Fruit fly (Drosophila melanogaster) whole organism, embryonic: ENCODE measurements around the gene orion.
A peak's percentile ranks its signal among the peaks of the same experiment; 100 is the strongest.

Source experiments
- Ada2b ChIP-seq: fragments of 200-800 bp; sonication (Bioruptor generic); IDR thresholded peaks from 2 replicates; pipeline ENCODE4 v1.3.6; 2022; ENCODE audit warnings: missing biosample characterization, missing genetic modification characterization
- Aef1 ChIP-seq: fragments of 200-800 bp; sonication (Bioruptor generic); IDR thresholded peaks from 3 replicates; pipeline ENCODE4 v1.3.6; 2022; ENCODE audit warnings: missing biosample characterization, missing genetic modification characterization
- Atf6 ChIP-seq: fragments of 200-800 bp; sonication (Bioruptor generic); IDR thresholded peaks from 2 replicates; pipeline ENCODE4 v1.3.6; 2022; ENCODE audit warnings: missing biosample characterization, missing genetic modification characterization
- Bdp1 ChIP-seq: fragments of 200-800 bp; sonication (Bioruptor generic); optimal IDR thresholded peaks from 3 replicates; lab custom pipeline; 2016; ENCODE audit warnings: missing biosample characterization, missing genetic modification characterization
- CG11456 ChIP-seq: fragments of 200-800 bp; sonication (Bioruptor generic); IDR thresholded peaks from 3 replicates; pipeline ENCODE4 v1.3.6; 2022; ENCODE audit warnings: missing biosample characterization, missing genetic modification characterization
- CG11695 ChIP-seq: fragments of 200-800 bp; sonication (Bioruptor generic); IDR thresholded peaks from 3 replicates; pipeline ENCODE4 v1.3.6; 2022; ENCODE audit warnings: missing biosample characterization, missing genetic modification characterization
- CG13894 ChIP-seq: fragments of 200-800 bp; sonication (Bioruptor generic); optimal IDR thresholded peaks from 3 replicates; lab custom pipeline; 2018; ENCODE audit warnings: missing biosample characterization, mild to moderate bottlenecking, missing genetic modification characterization, moderate library complexity
- CG17802 ChIP-seq: fragments of 200-800 bp; sonication (Bioruptor generic); optimal IDR thresholded peaks from 2 replicates; lab custom pipeline; 2018; ENCODE audit warnings: missing biosample characterization, mild to moderate bottlenecking, missing genetic modification characterization, moderate library complexity
- CG17912 ChIP-seq: fragments of 200-800 bp; sonication (Bioruptor generic); optimal IDR thresholded peaks from 2 replicates; lab custom pipeline; 2018; ENCODE audit warnings: missing biosample characterization, mild to moderate bottlenecking, missing genetic modification characterization
- CG2120 ChIP-seq: fragments of 200-800 bp; sonication (Bioruptor generic); optimal IDR thresholded peaks from 3 replicates; lab custom pipeline; 2016; ENCODE audit warnings: missing biosample characterization, missing genetic modification characterization
- CG3163 ChIP-seq: fragments of 200-800 bp; sonication (Bioruptor generic); optimal IDR thresholded peaks from 3 replicates; lab custom pipeline; 2016; ENCODE audit warnings: missing biosample characterization, missing genetic modification characterization
- CG32532 ChIP-seq: fragments of 200-800 bp; sonication (Bioruptor generic); IDR thresholded peaks from 2 replicates; pipeline ENCODE4 v1.3.6; 2022; ENCODE audit warnings: missing biosample characterization, missing genetic modification characterization
- CG3838 ChIP-seq: fragments of 200-800 bp; sonication (Bioruptor generic); optimal IDR thresholded peaks from 3 replicates; lab custom pipeline; 2016; ENCODE audit warnings: missing biosample characterization, missing genetic modification characterization
- CG3995 ChIP-seq: fragments of 200-800 bp; sonication (Bioruptor generic); optimal IDR thresholded peaks from 3 replicates; lab custom pipeline; 2016; ENCODE audit warnings: missing biosample characterization, missing genetic modification characterization
- CG4730 ChIP-seq: fragments of 200-800 bp; sonication (Bioruptor generic); IDR thresholded peaks from 2 replicates; pipeline ENCODE4 v1.3.6; 2022; ENCODE audit warnings: missing biosample characterization, missing genetic modification characterization
- CG6791 ChIP-seq: fragments of 200-800 bp; sonication (Bioruptor generic); IDR thresholded peaks from 3 replicates; pipeline ENCODE4 v1.3.6; 2022; ENCODE audit warnings: missing biosample characterization, missing genetic modification characterization; ENCODE audit not compliant: partially characterized antibody
- CG7357 ChIP-seq: fragments of 200-800 bp; sonication (Bioruptor generic); IDR thresholded peaks from 3 replicates; pipeline ENCODE4 v1.3.6; 2022; ENCODE audit warnings: missing biosample characterization, missing genetic modification characterization
- Dip2 ChIP-seq: fragments of 200-800 bp; sonication (Bioruptor generic); IDR thresholded peaks from 2 replicates; pipeline ENCODE4 v1.3.6; 2022; ENCODE audit warnings: missing biosample characterization, missing genetic modification characterization
- Doc2 ChIP-seq: fragments of 200-800 bp; sonication (Bioruptor generic); IDR thresholded peaks from 2 replicates; pipeline ENCODE4 v1.3.6; 2022; ENCODE audit warnings: missing biosample characterization, missing genetic modification characterization
- Doc3 ChIP-seq: fragments of 200-800 bp; sonication (Bioruptor generic); IDR thresholded peaks from 3 replicates; pipeline ENCODE4 v1.3.6; 2022; ENCODE audit warnings: missing biosample characterization, missing genetic modification characterization; ENCODE audit not compliant: partially characterized antibody
- Fer1 ChIP-seq: fragments of 200-800 bp; sonication (Bioruptor generic); optimal IDR thresholded peaks from 2 replicates; lab custom pipeline; 2017; ENCODE audit warnings: missing biosample characterization, mild to moderate bottlenecking, missing genetic modification characterization
- Fer2 ChIP-seq: fragments of 200-800 bp; sonication (Bioruptor generic); optimal IDR thresholded peaks from 2 replicates; lab custom pipeline; 2018; ENCODE audit warnings: missing biosample characterization, mild to moderate bottlenecking, missing genetic modification characterization, moderate library complexity
- HmgD ChIP-seq: fragments of 200-800 bp; sonication (Bioruptor generic); optimal IDR thresholded peaks from 3 replicates; lab custom pipeline; 2016; ENCODE audit warnings: missing biosample characterization, missing genetic modification characterization
- Kr ChIP-seq: fragments of 200-800 bp; sonication (Bioruptor generic); optimal IDR thresholded peaks from 2 replicates; lab custom pipeline; 2017; ENCODE audit warnings: missing biosample characterization, mild to moderate bottlenecking, missing genetic modification characterization
- Mad ChIP-seq: fragments of 200-800 bp; sonication (Bioruptor generic); optimal IDR thresholded peaks from 2 replicates; lab custom pipeline; 2016; ENCODE audit warnings: missing biosample characterization, missing genetic modification characterization
- Mrtf ChIP-seq: fragments of 200-800 bp; sonication (Bioruptor generic); IDR thresholded peaks from 3 replicates; pipeline ENCODE4 v1.3.6; 2022; ENCODE audit warnings: missing biosample characterization, missing genetic modification characterization
- Nf-YB ChIP-seq: fragments of 200-800 bp; sonication (Bioruptor generic); optimal IDR thresholded peaks from 3 replicates; lab custom pipeline; 2019; ENCODE audit warnings: missing biosample characterization, mild to moderate bottlenecking, missing genetic modification characterization, moderate library complexity
- Six4 ChIP-seq: fragments of 200-800 bp; sonication (Bioruptor generic); optimal IDR thresholded peaks from 2 replicates; lab custom pipeline; 2016; ENCODE audit warnings: missing biosample characterization, missing genetic modification characterization
- Sox100B ChIP-seq: fragments of 200-800 bp; sonication (Bioruptor generic); optimal IDR thresholded peaks from 3 replicates; lab custom pipeline; 2018; ENCODE audit warnings: missing biosample characterization, mild to moderate bottlenecking, missing genetic modification characterization
- Sry-β ChIP-seq: fragments of 200-800 bp; sonication (Bioruptor generic); optimal IDR thresholded peaks from 2 replicates; lab custom pipeline; 2018; ENCODE audit warnings: missing biosample characterization, mild to moderate bottlenecking, missing genetic modification characterization, moderate library complexity
- Ssrp ChIP-seq: fragments of 200-800 bp; sonication (Bioruptor generic); optimal IDR thresholded peaks from 2 replicates; lab custom pipeline; 2018; ENCODE audit warnings: missing biosample characterization, mild to moderate bottlenecking, missing genetic modification characterization, moderate library complexity
- caup ChIP-seq: fragments of 200-800 bp; sonication (Bioruptor generic); optimal IDR thresholded peaks from 3 replicates; lab custom pipeline; 2017; ENCODE audit warnings: missing biosample characterization, mild to moderate bottlenecking, missing genetic modification characterization, moderate library complexity; ENCODE audit not compliant: severe bottlenecking
- croc ChIP-seq: fragments of 200-800 bp; sonication (Bioruptor generic); conservative IDR thresholded peaks from 3 replicates; pipeline ENCODE4 v1.3.6; 2022; ENCODE audit warnings: missing biosample characterization, missing genetic modification characterization
- en ChIP-seq: fragments of 200-800 bp; sonication (Bioruptor generic); optimal IDR thresholded peaks from 2 replicates; lab custom pipeline; 2016; ENCODE audit warnings: missing biosample characterization, missing genetic modification characterization
- fd64A ChIP-seq: fragments of 200-800 bp; sonication (Bioruptor generic); optimal IDR thresholded peaks from 3 replicates; lab custom pipeline; 2018; ENCODE audit warnings: missing biosample characterization, mild to moderate bottlenecking, missing genetic modification characterization
- gce ChIP-seq: fragments of 200-800 bp; sonication (Bioruptor generic); IDR thresholded peaks from 3 replicates; pipeline ENCODE4 v1.3.6; 2022; ENCODE audit warnings: missing biosample characterization, missing genetic modification characterization
- grau ChIP-seq: fragments of 200-800 bp; optimal IDR thresholded peaks from 3 replicates; lab custom pipeline; 2019; ENCODE audit warnings: missing biosample characterization, mild to moderate bottlenecking, missing genetic modification characterization, moderate library complexity
- h ChIP-seq: fragments of >200 bp; optimal IDR thresholded peaks from 2 replicates; lab custom pipeline; 2017
- kah ChIP-seq: fragments of 200-800 bp; sonication (Bioruptor generic); optimal IDR thresholded peaks from 2 replicates; lab custom pipeline; 2018; ENCODE audit warnings: missing biosample characterization, mild to moderate bottlenecking, missing genetic modification characterization
- lmd ChIP-seq: fragments of 200-800 bp; sonication (Bioruptor generic); IDR thresholded peaks from 2 replicates; pipeline ENCODE4 v1.3.6; 2022; ENCODE audit warnings: missing biosample characterization, missing genetic modification characterization
- lov ChIP-seq, 2 experiments: fragments of 200-800 bp in 1 of 2; fragments of >200 bp in 1 of 2; sonication (Bioruptor generic) in 1 of 2; IDR thresholded peaks in 1 of 2; optimal IDR thresholded peaks in 1 of 2; 2 replicates in 1 of 2; 3 replicates in 1 of 2; pipeline versions ENCODE4 v1.3.6 to Lab custom; 2017 to 2022; ENCODE audit warnings: missing biosample characterization in 1 of 2, missing genetic modification characterization in 1 of 2
- maf-S ChIP-seq: fragments of 200-800 bp; sonication (Bioruptor generic); optimal IDR thresholded peaks from 2 replicates; lab custom pipeline; 2016; ENCODE audit warnings: missing biosample characterization, missing genetic modification characterization
- mam ChIP-seq: fragments of 200-800 bp; sonication (Bioruptor generic); optimal IDR thresholded peaks from 3 replicates; lab custom pipeline; 2016; ENCODE audit warnings: missing biosample characterization, missing genetic modification characterization
- odd ChIP-seq: fragments of 200-800 bp; sonication (Bioruptor generic); optimal IDR thresholded peaks from 2 replicates; lab custom pipeline; 2017; ENCODE audit warnings: missing biosample characterization, mild to moderate bottlenecking, missing genetic modification characterization
- pita ChIP-seq: fragments of 200-800 bp; sonication (Bioruptor generic); optimal IDR thresholded peaks from 2 replicates; lab custom pipeline; 2017; ENCODE audit warnings: missing biosample characterization, mild to moderate bottlenecking, missing genetic modification characterization
- psq ChIP-seq: fragments of 200-800 bp; sonication (Bioruptor generic); optimal IDR thresholded peaks from 2 replicates; lab custom pipeline; 2017; ENCODE audit warnings: missing biosample characterization, missing genetic modification characterization
- ranshi ChIP-seq: fragments of 200-800 bp; sonication (Bioruptor generic); IDR thresholded peaks from 2 replicates; pipeline ENCODE4 v1.3.6; 2022; ENCODE audit warnings: missing biosample characterization, missing genetic modification characterization
- stwl ChIP-seq: fragments of 200-800 bp; sonication (Bioruptor generic); optimal IDR thresholded peaks from 3 replicates; lab custom pipeline; 2018; ENCODE audit warnings: missing biosample characterization, mild to moderate bottlenecking, missing genetic modification characterization, moderate library complexity
- vfl ChIP-seq: fragments of 200-800 bp; sonication (Bioruptor generic); optimal IDR thresholded peaks from 2 replicates; lab custom pipeline; 2016; ENCODE audit warnings: missing biosample characterization, missing genetic modification characterization
- z ChIP-seq: fragments of 200-800 bp; sonication (Bioruptor generic); IDR thresholded peaks from 3 replicates; pipeline ENCODE4 v1.3.6; 2022; ENCODE audit warnings: missing biosample characterization, missing genetic modification characterization
- zen ChIP-seq: fragments of 200-800 bp; sonication (Bioruptor generic); optimal IDR thresholded peaks from 3 replicates; lab custom pipeline; 2018; ENCODE audit warnings: missing biosample characterization, mild to moderate bottlenecking, missing genetic modification characterization, moderate library complexity

Gene orion

DNA sequence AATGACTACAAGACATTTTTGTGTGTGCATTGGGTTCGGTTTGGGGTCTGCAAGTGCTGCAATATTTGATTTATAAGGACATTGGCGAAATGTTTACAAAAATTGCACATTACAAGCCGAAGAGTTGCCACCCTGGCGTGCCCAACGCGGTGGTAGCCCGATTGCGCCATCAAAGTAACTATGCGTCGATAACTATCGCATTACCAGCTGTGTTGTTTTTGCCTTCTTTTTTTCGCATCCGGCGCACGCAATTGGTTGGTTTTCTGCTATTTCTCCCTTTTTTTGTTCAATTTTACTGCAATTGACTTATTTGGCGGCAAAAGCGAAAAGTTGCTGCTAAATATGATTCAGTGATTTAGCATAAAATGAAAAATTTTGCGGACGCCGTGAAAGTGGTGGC lies 12.0 kb downstream of the orion start, which contains the start of gene RpS14b (continued):
- TF ChIP-seq Doc3 (GFP tag; lab: Robert Waterston, UW) (peak; percentile 38; the same call in 1 of the 3 replicates), Bdp1 (GFP tag; lab: Kevin White, UChicago) (peak; percentile 22), CG3838 (GFP tag; lab: Kevin White, UChicago) (no peak), Dip2 (GFP tag; lab: Robert Waterston, UW) (no peak), odd (peak; percentile 70), Ada2b (peak; percentile 47; the same call in 1 of the 2 replicates), HmgD (GFP tag; lab: Kevin White, UChicago) (peak; percentile 48), CG13894 (tag; lab: Kevin White, UChicago) (peak; percentile 41), Atf6 (GFP tag; lab: Robert Waterston, UW) (peak; percentile 64), lmd (GFP tag; lab: Robert Waterston, UW) (no peak; the same call in 1 of the 2 replicates), Mad (GFP tag; lab: Kevin White, UChicago) (peak; percentile 36), CG11456 (peak; percentile 80; the same call in 2 of the 3 replicates), Aef1 (GFP tag; lab: Robert Waterston, UW) (peak; percentile 70), zen (tag; lab: Kevin White, UChicago) (peak; percentile 25), Kr (no peak), CG6791 (GFP tag; lab: Robert Waterston, UW) (peak; percentile 68), CG11695 (GFP tag; lab: Robert Waterston, UW) (no peak), CG32532 (GFP tag; lab: Robert Waterston, UW) (peak; percentile 83), kah (GFP tag; lab: Kevin White, UChicago) (peak; percentile 7), pita (GFP tag; lab: Kevin White, UChicago) (no peak), gce (GFP tag; lab: Robert Waterston, UW) (peak; percentile 72; the same call in 2 of the 3 replicates), maf-S (GFP tag; lab: Kevin White, UChicago) (peak; percentile 30), mam (GFP tag; lab: Kevin White, UChicago) (peak; percentile 47), Sry-β (GFP tag; lab: Kevin White, UChicago) (no peak), grau (tag; lab: Kevin White, UChicago) (peak; percentile 36), CG3995 (peak; percentile 5), CG17802 (no peak), h (lab: Kevin White, UChicago) (no peak), CG3163 (GFP tag; lab: Kevin White, UChicago) (peak; percentile 9), Fer2 (tag; lab: Kevin White, UChicago) (peak; percentile 38), CG4730 (GFP tag; lab: Robert Waterston, UW) (peak; percentile 40; the same call in 1 of the 2 replicates), caup (peak; percentile 88), CG17912 (GFP tag; lab: Kevin White, UChicago) (peak; percentile 62), Sox100B (GFP tag; lab: Kevin White, UChicago) (peak; percentile 45), Fer1 (GFP tag; lab: Kevin White, UChicago) (peak; percentile 77), croc (GFP tag; lab: Robert Waterston, UW) (no peak), Doc2 (GFP tag; lab: Robert Waterston, UW) (no peak), Mrtf (0 out of 3 replicates have a peak, but pooled peaks have one; percentile 43), Six4 (no peak), ranshi (GFP tag; lab: Robert Waterston, UW) (peak; percentile 74), stwl (tag; lab: Kevin White, UChicago) (peak; percentile 61), fd64A (peak; percentile 33), z (GFP tag; lab: Robert Waterston, UW) (no peak), lov (optimal IDR thresholded peaks at IDR 0.05; lab: Kevin White, UChicago) (no peak), lov (GFP tag; IDR thresholded peaks at IDR 0.05; lab: Robert Waterston, UW) (peak; percentile 79; the same call in 2 of the 3 replicates), psq (no peak), Nf-YB (GFP tag; lab: Kevin White, UChicago) (peak; percentile 58), en (GFP tag; lab: Kevin White, UChicago) (no peak), vfl (GFP tag; lab: Kevin White, UChicago) (peak; percentile 35), CG7357 (GFP tag; lab: Robert Waterston, UW) (peak; percentile 25; the same call in 1 of the 3 replicates), Ssrp (tag; lab: Kevin White, UChicago) (no peak), CG2120 (GFP tag; lab: Kevin White, UChicago) (peak; percentile 66)
